Fruit fly (Drosophila melanogaster): ENCODE data around the gene CG2120.

CG2120 gene

dm6 chrX:8177742-8178141 is 42.1 kb downstream of the CG2120 start:
- no peak for TF ChIP-seq CG9139 (GFP tag; optimal IDR thresholded peaks at IDR 0.05)
- no peak for TF ChIP-seq CG31627 (GFP tag; optimal IDR thresholded peaks at IDR 0.05)
- TF ChIP-seq Hr39 (GFP tag; optimal IDR thresholded peaks at IDR 0.05) = no peak
- no peak for TF ChIP-seq spab (GFP tag; optimal IDR thresholded peaks at IDR 0.05)
- TF ChIP-seq Lpt (GFP tag; optimal IDR thresholded peaks at IDR 0.05) = no peak
- TF ChIP-seq CG7368 (GFP tag; optimal IDR thresholded peaks at IDR 0.05) = peak; percentile 65

DNA sequence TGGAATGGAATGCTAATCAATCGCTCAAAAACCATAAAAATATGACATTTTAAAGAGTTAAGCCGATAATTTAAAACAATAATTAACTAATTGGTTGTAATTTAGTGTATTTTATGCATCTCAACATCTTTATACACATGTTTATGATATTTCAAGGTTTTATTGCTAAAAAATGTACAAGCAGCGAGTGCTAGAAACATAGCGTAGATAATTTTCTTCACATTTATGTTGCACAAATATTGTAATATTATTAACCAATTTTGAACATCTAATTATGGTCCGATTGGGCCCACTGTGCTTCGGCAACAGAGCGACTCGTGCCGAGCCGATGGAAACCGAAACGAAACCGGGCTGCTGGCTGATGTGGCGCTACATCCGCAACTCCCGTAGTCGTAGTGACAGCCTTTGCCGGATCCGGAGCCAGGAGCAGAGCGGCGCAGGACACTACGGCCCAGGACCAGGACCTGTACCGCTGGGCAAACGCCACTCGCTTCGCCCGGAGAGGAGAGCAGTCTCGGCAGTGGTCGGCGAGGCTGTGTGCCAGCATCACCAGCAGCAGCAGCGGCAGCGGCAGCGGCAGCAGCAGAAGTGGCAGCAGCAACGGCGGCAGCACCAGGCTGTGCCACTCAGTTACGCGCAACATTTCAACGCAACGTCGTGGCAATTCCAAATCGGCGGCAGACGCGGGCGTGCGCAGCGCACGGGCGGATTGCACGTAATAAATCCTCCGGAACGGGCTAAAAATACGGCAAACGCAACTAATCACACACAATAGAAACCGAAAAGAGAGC is 42.7 kb downstream of the CG2120 start, which contains the start of gene sdt:
sdt (plus strand) TSS at position 385 of the 791 bp plus-strand sequence.
- TF ChIP-seq ss (GFP tag; optimal IDR thresholded peaks at IDR 0.05) = peak in 1 of 2 experiments; percentile 48
- no peak for TF ChIP-seq CG34406 (GFP tag; optimal IDR thresholded peaks at IDR 0.05)
- no peak for TF ChIP-seq Met (GFP tag; optimal IDR thresholded peaks at IDR 0.05)
- no peak for TF ChIP-seq CG8632 (GFP tag; optimal IDR thresholded peaks at IDR 0.05)
- TF ChIP-seq lz (GFP tag; optimal IDR thresholded peaks at IDR 0.05) = no peak
- peak; percentile 42 for TF ChIP-seq CG32006 (GFP tag; optimal IDR thresholded peaks at IDR 0.05)
- TF ChIP-seq net (GFP tag; optimal IDR thresholded peaks at IDR 0.05) = peak; percentile 11
- TF ChIP-seq spab (GFP tag; optimal IDR thresholded peaks at IDR 0.05) = no peak
- TF ChIP-seq Hr39 (GFP tag; optimal IDR thresholded peaks at IDR 0.05) = no peak
- TF ChIP-seq Eip78C (GFP tag) = peak; percentile 75
- no peak for TF ChIP-seq CG11762 (GFP tag; optimal IDR thresholded peaks at IDR 0.05; ENCODE audit: insufficient read depth)
- no peak for TF ChIP-seq CG1621 (tag; optimal IDR thresholded peaks at IDR 0.05)
- no peak for TF ChIP-seq Sox14 (GFP tag; optimal IDR thresholded peaks at IDR 0.05)
- peak; percentile 70 for TF ChIP-seq svp (GFP tag)
- TF ChIP-seq acj6 (GFP tag; optimal IDR thresholded peaks at IDR 0.05) = no peak
- TF ChIP-seq dsx (GFP tag; optimal IDR thresholded peaks at IDR 0.05; ENCODE audit: poor library complexity, severe bottlenecking) = peak; percentile 10

dm6 chrX:8178989-8179388 is 43.4 kb downstream of the CG2120 start:
- TF ChIP-seq CG10631 (GFP tag; optimal IDR thresholded peaks at IDR 0.05) (no peak), CG1621 (tag; optimal IDR thresholded peaks at IDR 0.05) (no peak), Met (GFP tag; optimal IDR thresholded peaks at IDR 0.05) (no peak), CG6163 (GFP tag; IDR thresholded peaks at IDR 0.05) (no peak), Sox102F (GFP tag; optimal IDR thresholded peaks at IDR 0.05) (no peak), CG6792 (GFP tag; optimal IDR thresholded peaks at IDR 0.05) (no peak), acj6 (GFP tag; optimal IDR thresholded peaks at IDR 0.05) (no peak), CG7368 (GFP tag; optimal IDR thresholded peaks at IDR 0.05) (no peak)

DNA sequence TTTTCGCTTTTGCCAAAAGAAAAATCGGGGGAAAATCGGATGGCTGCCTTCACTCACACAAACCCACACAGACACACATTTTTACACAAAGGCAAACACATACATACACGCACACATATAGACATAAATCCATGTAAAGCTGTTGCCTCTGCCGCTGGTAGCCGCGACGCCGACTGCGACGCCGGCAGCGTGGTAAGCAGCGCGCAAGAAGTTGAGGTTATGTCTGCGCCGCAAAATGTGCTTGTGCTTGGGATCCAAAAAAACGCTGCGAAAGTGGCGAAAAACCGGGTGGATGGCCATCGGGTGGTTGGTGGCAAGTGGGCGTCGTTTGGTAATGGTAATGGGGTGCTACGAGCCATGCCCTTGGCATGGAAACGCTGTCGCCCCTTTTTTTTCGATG is 44.2 kb downstream of the CG2120 start:
- TF ChIP-seq Met (GFP tag; optimal IDR thresholded peaks at IDR 0.05) (no peak), Ets21C (GFP tag; optimal IDR thresholded peaks at IDR 0.05) (no peak), svp (GFP tag) (peak; percentile 41)
